Worm (Caenorhabditis elegans) whole organism, late embryonic: Measurements from ENCODE around the gene R151.8.

Source experiments
- K09A11.1 ChIP-seq: sonication (generic microtip); optimal IDR thresholded peaks from 2 replicates; lab custom pipeline; 2017; ENCODE audit warnings: antibody characterized with exemption, mild to moderate bottlenecking, missing genetic modification characterization, missing compliant biosample characterization; ENCODE audit not compliant: insufficient read depth
- ceh-30 ChIP-seq: fragments of 150-350 bp; optimal IDR thresholded peaks from 2 replicates; lab custom pipeline; 2014; ENCODE audit warnings: missing biosample characterization, missing genetic modification characterization
- ceh-34 ChIP-seq: sonication (generic microtip); optimal IDR thresholded peaks from 2 replicates; lab custom pipeline; 2016; ENCODE audit warnings: mild to moderate bottlenecking, missing genetic modification characterization, missing compliant biosample characterization
- pha-4 ChIP-seq: fragments of 150-350 bp; optimal IDR thresholded peaks from 2 replicates; lab custom pipeline; 2018; ENCODE audit warnings: missing biosample characterization, missing genetic modification reagents, missing genetic modification characterization
- ttx-3 ChIP-seq: sonication (generic microtip); optimal IDR thresholded peaks from 2 replicates; lab custom pipeline; 2016; ENCODE audit warnings: missing genetic modification reagents, missing genetic modification characterization, missing compliant biosample characterization
- unc-55 ChIP-seq: sonication (generic microtip); optimal IDR thresholded peaks from 2 replicates; lab custom pipeline; 2017; ENCODE audit warnings: missing biosample characterization, missing genetic modification reagents, missing genetic modification characterization

DNA sequence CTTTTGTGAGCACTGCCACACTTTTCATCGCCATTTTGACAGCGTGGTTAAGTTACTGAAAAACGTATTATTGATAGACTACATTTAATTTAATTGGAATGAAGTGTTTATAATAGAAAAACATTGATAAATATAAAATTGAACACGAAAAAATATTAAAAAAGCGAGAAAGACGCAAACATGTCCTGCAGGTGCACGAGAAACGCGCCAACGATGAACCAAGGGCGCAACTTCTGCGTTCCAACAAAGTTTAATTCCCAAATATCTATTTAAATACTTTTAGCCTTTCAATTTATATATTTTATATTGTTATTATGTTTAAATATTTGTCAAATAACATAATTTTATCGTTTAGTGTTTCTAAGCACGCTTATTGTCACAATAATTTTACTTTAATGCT lies 4.6 kb upstream of the R151.8 start, which contains the start of gene ndus-8:
- TF ChIP-seq unc-55, result no peak
- no peak for TF ChIP-seq pha-4 (tag; lab: Kevin White, UChicago)
- TF ChIP-seq ceh-34 (tag; lab: Kevin White, UChicago), result no peak
- TF ChIP-seq ceh-30 (tag; lab: Kevin White, UChicago), result no peak
- TF ChIP-seq K09A11.1 (tag; lab: Kevin White, UChicago), result no peak
- TF ChIP-seq ttx-3, result no peak
